Worm (Caenorhabditis elegans) whole organism, mixed stage, embryonic: Measurements from ENCODE around the gene gtf-2F2.
A peak's percentile ranks its signal among the peaks of the same experiment; 100 is the strongest.

Experiments
- bed-3 ChIP-seq: fragments of 200-800 bp; sonication (Bioruptor generic); optimal IDR thresholded peaks from 3 replicates; lab custom pipeline; 2018; ENCODE audit warnings: mild to moderate bottlenecking, missing genetic modification characterization, moderate library complexity, missing compliant biosample characterization
- ceh-39 ChIP-seq: fragments of 150-350 bp; optimal IDR thresholded peaks from 2 replicates; lab custom pipeline; 2014; ENCODE audit warnings: missing biosample characterization, missing genetic modification characterization
- ceh-43 ChIP-seq: fragments of 200-800 bp; sonication (Bioruptor generic); optimal IDR thresholded peaks from 2 replicates; lab custom pipeline; 2018; ENCODE audit warnings: mild to moderate bottlenecking, missing genetic modification characterization, moderate library complexity, missing compliant biosample characterization
- ceh-83 ChIP-seq: fragments of 200-800 bp; sonication (Bioruptor generic); optimal IDR thresholded peaks from 2 replicates; lab custom pipeline; 2018; ENCODE audit warnings: mild to moderate bottlenecking, missing genetic modification characterization, missing compliant biosample characterization
- ces-1 ChIP-seq: fragments of 150-350 bp; optimal IDR thresholded peaks from 2 replicates; lab custom pipeline; 2014; ENCODE audit warnings: missing biosample characterization, missing genetic modification reagents, missing genetic modification characterization
- cnd-1 ChIP-seq: fragments of 200-800 bp; sonication (Bioruptor generic); optimal IDR thresholded peaks from 2 replicates; lab custom pipeline; 2018; ENCODE audit warnings: mild to moderate bottlenecking, missing genetic modification characterization, missing compliant biosample characterization
- drap-1 ChIP-seq: fragments of 200-800 bp; sonication (Bioruptor generic); optimal IDR thresholded peaks from 3 replicates; lab custom pipeline; 2018; ENCODE audit warnings: mild to moderate bottlenecking, missing genetic modification characterization, missing compliant biosample characterization
- elt-1 ChIP-seq: sonication (generic microtip); optimal IDR thresholded peaks from 2 replicates; lab custom pipeline; 2017; ENCODE audit warnings: missing genetic modification characterization, mild to moderate bottlenecking, missing compliant biosample characterization, antibody characterized with exemption, moderate library complexity, borderline replicate concordance; ENCODE audit not compliant: insufficient read depth
- elt-3 ChIP-seq: fragments of 150-350 bp; optimal IDR thresholded peaks from 2 replicates; lab custom pipeline; 2014; ENCODE audit warnings: missing biosample characterization, missing genetic modification characterization
- ham-2 ChIP-seq: fragments of 200-800 bp; sonication (Bioruptor generic); optimal IDR thresholded peaks from 2 replicates; lab custom pipeline; 2018; ENCODE audit warnings: mild to moderate bottlenecking, missing genetic modification characterization, missing compliant biosample characterization
- hlh-1 ChIP-seq: fragments of 150-350 bp; optimal IDR thresholded peaks from 2 replicates; lab custom pipeline; 2014; ENCODE audit warnings: missing biosample characterization, missing genetic modification reagents, missing genetic modification characterization
- lin-13 ChIP-seq: fragments of 150-350 bp; optimal IDR thresholded peaks from 2 replicates; lab custom pipeline; 2014; ENCODE audit warnings: missing biosample characterization, missing genetic modification characterization
- lin-32 ChIP-seq: fragments of 200-800 bp; sonication (Bioruptor generic); optimal IDR thresholded peaks from 2 replicates; lab custom pipeline; 2018; ENCODE audit warnings: mild to moderate bottlenecking, missing genetic modification characterization, missing compliant biosample characterization
- lsy-2 ChIP-seq: fragments of 150-350 bp; optimal IDR thresholded peaks from 2 replicates; lab custom pipeline; 2014; ENCODE audit warnings: missing biosample characterization, missing genetic modification characterization
- mab-5 ChIP-seq: fragments of 150-350 bp; optimal IDR thresholded peaks from 2 replicates; lab custom pipeline; 2014; ENCODE audit warnings: missing biosample characterization, missing genetic modification characterization
- mep-1 ChIP-seq: fragments of 150-350 bp; optimal IDR thresholded peaks from 2 replicates; lab custom pipeline; 2017; ENCODE audit warnings: missing biosample characterization, missing genetic modification reagents, missing genetic modification characterization, inconsistent platforms
- nhr-237 ChIP-seq: fragments of 150-350 bp; optimal IDR thresholded peaks from 2 replicates; lab custom pipeline; 2014; ENCODE audit warnings: missing biosample characterization, missing genetic modification characterization
- nhr-28 ChIP-seq: fragments of 150-350 bp; optimal IDR thresholded peaks from 2 replicates; lab custom pipeline; 2014; ENCODE audit warnings: missing biosample characterization, missing genetic modification characterization
- nhr-76 ChIP-seq: sonication (generic microtip); optimal IDR thresholded peaks from 2 replicates; lab custom pipeline; 2017; ENCODE audit warnings: missing biosample characterization, missing genetic modification characterization
- pha-4 ChIP-seq: fragments of 150-350 bp; optimal IDR thresholded peaks from 2 replicates; lab custom pipeline; 2018; ENCODE audit warnings: missing biosample characterization, missing genetic modification reagents, missing genetic modification characterization
- sem-2 ChIP-seq: fragments of 200-800 bp; sonication (Bioruptor generic); optimal IDR thresholded peaks from 2 replicates; lab custom pipeline; 2018; ENCODE audit warnings: mild to moderate bottlenecking, missing genetic modification characterization, missing compliant biosample characterization
- sptf-1 ChIP-seq: sonication (generic microtip); optimal IDR thresholded peaks from 2 replicates; lab custom pipeline; 2017; ENCODE audit warnings: mild to moderate bottlenecking, missing genetic modification characterization, moderate library complexity, missing compliant biosample characterization
- unc-39 ChIP-seq: fragments of 150-350 bp; optimal IDR thresholded peaks from 2 replicates; lab custom pipeline; 2014; ENCODE audit warnings: missing biosample characterization, missing genetic modification characterization
- unc-62 ChIP-seq: fragments of 150-350 bp; optimal IDR thresholded peaks from 2 replicates; lab custom pipeline; 2014; ENCODE audit warnings: missing biosample characterization, missing genetic modification reagents, missing genetic modification characterization
- zip-8 ChIP-seq: fragments of 150-350 bp; optimal IDR thresholded peaks from 2 replicates; lab custom pipeline; 2014; ENCODE audit warnings: missing biosample characterization, missing genetic modification characterization
- ztf-11 ChIP-seq: fragments of 150-350 bp; optimal IDR thresholded peaks from 2 replicates; lab custom pipeline; 2014; ENCODE audit warnings: missing biosample characterization, missing genetic modification characterization

Gene gtf-2F2

DNA sequence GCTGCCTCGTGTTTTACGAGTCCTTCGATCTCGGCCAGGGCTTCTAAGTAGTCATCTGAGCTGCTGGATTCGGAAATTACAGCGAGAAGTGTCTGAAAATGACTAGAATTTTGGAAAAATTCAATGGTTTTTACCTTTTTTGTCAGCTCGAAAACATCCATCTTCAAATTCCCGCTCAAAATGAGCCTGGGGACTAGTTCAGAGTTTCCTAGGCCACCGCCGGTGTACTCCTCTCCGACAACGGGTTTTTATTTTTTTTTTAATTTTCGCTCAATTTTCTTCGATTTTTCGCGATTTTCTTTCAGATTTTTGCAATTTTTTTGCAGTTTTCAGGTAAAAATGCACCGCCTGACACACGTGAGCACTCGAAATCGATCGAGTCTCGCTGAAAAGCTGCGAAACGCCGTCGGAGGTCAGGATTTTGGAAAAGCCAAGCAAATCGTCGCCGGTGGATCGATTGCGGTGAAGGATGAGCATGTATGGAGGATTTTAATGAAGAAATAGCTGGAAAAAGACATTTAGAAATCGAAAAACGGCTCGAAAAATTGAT is 12.7 kb upstream of the gtf-2F2 start, which contains the start of the genes mrps-35 and sws-1:
mrps-35 (plus strand) TSS at position 327 of the 550 bp plus-strand sequence.
sws-1 (minus strand) TSS at position 500 of the 550 bp plus-strand sequence.
- no peak for TF ChIP-seq mep-1 (tag; lab: Kevin White, UChicago)
- TF ChIP-seq lsy-2 = no peak
- peak; percentile 13 for TF ChIP-seq lin-13 (tag; lab: Kevin White, UChicago)
- TF ChIP-seq unc-39 = peak; percentile 21
- TF ChIP-seq drap-1 (GFP tag; lab: Kevin White, UChicago) = peak; percentile 24
- no peak for TF ChIP-seq cnd-1 (tag; lab: Kevin White, UChicago)
- TF ChIP-seq sptf-1 (tag; lab: Kevin White, UChicago) = peak; percentile 39

DNA sequence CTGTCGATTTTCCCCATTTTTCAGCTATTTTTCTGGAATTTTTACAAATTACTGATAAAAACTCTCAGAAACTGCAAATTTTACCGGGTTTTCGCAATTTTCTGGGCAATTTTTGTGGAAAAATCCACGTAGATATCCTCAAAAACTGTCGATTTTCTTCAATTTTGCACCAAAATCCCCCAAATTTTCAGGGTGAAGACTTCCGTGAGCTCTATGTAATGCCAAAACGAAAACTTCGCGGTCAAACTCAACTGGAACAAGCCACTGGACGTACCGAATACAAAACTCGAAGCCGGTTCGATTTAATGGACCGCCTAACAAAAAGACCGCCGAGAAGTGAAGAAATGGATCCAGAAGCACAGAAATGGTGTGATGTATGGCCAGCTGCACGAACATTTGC is 12.0 kb upstream of the gtf-2F2 start:
- TF ChIP-seq ham-2 (GFP tag; lab: Kevin White, UChicago) (no peak), ceh-43 (GFP tag; lab: Kevin White, UChicago) (no peak), ceh-39 (tag; lab: Kevin White, UChicago) (no peak), nhr-237 (tag; lab: Kevin White, UChicago) (no peak)
- TF ChIP-seq, all 35 proteins: peak for 0

ce11 chrV:18986103-18986502 is 7.6 kb upstream of the gtf-2F2 start:
- no peak for TF ChIP-seq bed-3 (GFP tag; lab: Kevin White, UChicago)
- no peak for TF ChIP-seq drap-1 (GFP tag; lab: Kevin White, UChicago)
- TF ChIP-seq nhr-28 (tag; lab: Kevin White, UChicago) = no peak
- no peak for TF ChIP-seq mep-1 (tag; lab: Kevin White, UChicago)
- TF ChIP-seq elt-1 (tag; lab: Kevin White, UChicago) = no peak
- no peak for TF ChIP-seq ceh-39 (tag; lab: Kevin White, UChicago)
- no peak for TF ChIP-seq ham-2 (GFP tag; lab: Kevin White, UChicago)
- TF ChIP-seq elt-3 (tag; lab: Kevin White, UChicago) = no peak
- TF ChIP-seq hlh-1 = no peak
- no peak for TF ChIP-seq nhr-237 (tag; lab: Kevin White, UChicago)
- TF ChIP-seq lin-32 (GFP tag; lab: Kevin White, UChicago) = no peak
- TF ChIP-seq ztf-11 = no peak
- no peak for TF ChIP-seq pha-4 (tag; lab: Kevin White, UChicago)
- TF ChIP-seq lsy-2 = no peak
- no peak for TF ChIP-seq nhr-76 (tag; lab: Kevin White, UChicago)
- TF ChIP-seq sptf-1 (tag; lab: Kevin White, UChicago) = no peak

DNA sequence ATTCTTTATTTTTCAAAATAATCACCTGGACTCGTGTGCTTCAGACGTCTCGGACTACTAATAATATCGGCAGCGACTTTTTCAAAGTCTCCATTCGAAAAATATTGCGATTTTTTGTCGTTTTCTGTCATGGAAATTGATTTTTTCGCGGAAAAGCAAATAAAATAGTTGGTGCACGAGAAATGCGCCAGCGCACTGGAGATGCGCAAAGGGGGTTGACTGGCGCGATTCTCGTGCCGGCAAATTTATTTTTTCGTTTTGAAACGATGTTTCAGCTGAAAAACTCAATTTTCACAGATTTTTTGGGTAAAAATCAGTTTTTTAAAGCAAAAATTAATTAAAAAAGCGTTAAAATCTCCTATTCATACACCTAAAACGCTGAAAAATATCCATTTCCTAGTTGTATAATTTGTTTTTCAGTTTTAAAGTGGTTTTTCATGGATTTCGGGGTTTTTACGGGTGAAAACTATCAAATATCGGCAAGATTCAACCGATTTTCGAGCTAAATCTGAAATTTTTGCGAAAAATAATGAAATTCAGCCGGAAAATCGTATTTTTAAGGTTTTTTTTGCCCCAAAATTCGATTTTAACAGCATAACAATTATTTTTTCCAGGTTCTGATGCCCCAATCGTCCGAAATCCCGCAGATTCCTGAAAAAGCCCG is 3.4 kb upstream of the gtf-2F2 start, which contains the start of the genes reps-1 and Y39B6A.37:
reps-1 (minus strand) TSS at position 263 of the 664 bp plus-strand sequence.
Y39B6A.37 (plus strand) TSS at position 614 of the 664 bp plus-strand sequence.
- TF ChIP-seq drap-1 (GFP tag; lab: Kevin White, UChicago) (peak; percentile 74), lin-13 (tag; lab: Kevin White, UChicago) (peak; percentile 79), pha-4 (tag; lab: Kevin White, UChicago) (peak; percentile 53), ceh-83 (GFP tag; lab: Kevin White, UChicago) (no peak), lsy-2 (peak; percentile 24), zip-8 (tag; lab: Kevin White, UChicago) (no peak), mep-1 (tag; lab: Kevin White, UChicago) (peak; percentile 62), ces-1 (GFP tag; lab: Kevin White, UChicago) (peak; percentile 28)

- TF ChIP-seq sptf-1 (tag; lab: Kevin White, UChicago) (no peak), sem-2 (GFP tag; lab: Kevin White, UChicago) (no peak), mab-5 (tag; lab: Kevin White, UChicago) (no peak), lin-32 (GFP tag; lab: Kevin White, UChicago) (no peak), pha-4 (tag; lab: Kevin White, UChicago) (no peak), ceh-43 (GFP tag; lab: Kevin White, UChicago) (no peak), unc-62 (GFP tag; lab: Kevin White, UChicago) (no peak)
These were observed 2.8 kb upstream of the gtf-2F2 start for ce11 chrV:18990958-18991357.

- TF ChIP-seq sptf-1 (tag; lab: Kevin White, UChicago) (no peak), zip-8 (tag; lab: Kevin White, UChicago) (peak; percentile 97), unc-39 (no peak), sem-2 (GFP tag; lab: Kevin White, UChicago) (no peak), ztf-11 (no peak)
These were observed 723 bp upstream of the gtf-2F2 start for ce11 chrV:18993017-18993416.
